In genomic region chrIV:6785151-6785550, ce11 we compare ENCODE assay signal across 7 worm cellular contexts.
TF ChIP-seq lines count a peak whose summit lies in the region.

dyci-1 (minus strand) TSS chrIV:6785272.

TF ChIP-seq in whole organism, L1 larva, 84 proteins besides CTCF, POLR2A, EP300 and RAD21 (continues in another document):
- peak; percentile 29 for TF ChIP-seq nhr-237 (tag; optimal IDR thresholded peaks at IDR 0.05; lab: Kevin White, UChicago)
- peak; percentile 74 for TF ChIP-seq nhr-77 (tag; optimal IDR thresholded peaks at IDR 0.05; lab: Kevin White, UChicago)
- TF ChIP-seq ama-1 (optimal IDR thresholded peaks at IDR 0.05; lab: Kevin White, UChicago), result no peak
- TF ChIP-seq irx-1 (tag; optimal IDR thresholded peaks at IDR 0.05; lab: Kevin White, UChicago), result no peak
- TF ChIP-seq efl-1 (optimal IDR thresholded peaks at IDR 0.05; lab: Kevin White, UChicago), result peak; percentile 14 to 34
- TF ChIP-seq efl-1 (GFP tag; optimal IDR thresholded peaks at IDR 0.05 in 1 of 2; lab: Kevin White, UChicago), result peak in 1 of 2 experiments; percentile 41
- peak; percentile 46 for TF ChIP-seq nhr-20 (tag; optimal IDR thresholded peaks at IDR 0.05; lab: Kevin White, UChicago)
- TF ChIP-seq xbp-1 (tag; optimal IDR thresholded peaks at IDR 0.05; lab: Kevin White, UChicago), result no peak
- peak; percentile 72 for TF ChIP-seq lin-14 (GFP tag; optimal IDR thresholded peaks at IDR 0.05; lab: Kevin White, UChicago)
- TF ChIP-seq pax-3 (tag; optimal IDR thresholded peaks at IDR 0.05; lab: Kevin White, UChicago), result no peak
- peak; percentile 52 for TF ChIP-seq snu-23 (GFP tag; optimal IDR thresholded peaks at IDR 0.05; lab: Kevin White, UChicago)
- TF ChIP-seq unc-62 (GFP tag; optimal IDR thresholded peaks at IDR 0.05; lab: Kevin White, UChicago), result no peak
- TF ChIP-seq nhr-71 (tag; optimal IDR thresholded peaks at IDR 0.05; lab: Kevin White, UChicago), result peak; percentile 17

TF ChIP-seq in whole organism, L2 larva, 48 proteins besides CTCF, POLR2A, EP300 and RAD21:
- TF ChIP-seq F13H6.1 (tag; optimal IDR thresholded peaks at IDR 0.05; lab: Kevin White, UChicago) (peak; percentile 71), C34F6.9 (tag; optimal IDR thresholded peaks at IDR 0.05; lab: Kevin White, UChicago) (peak; percentile 2), fos-1 (tag; optimal IDR thresholded peaks at IDR 0.05; lab: Kevin White, UChicago) (peak; percentile 27), nhr-129 (tag; optimal IDR thresholded peaks at IDR 0.05; lab: Kevin White, UChicago) (peak; percentile 70), nhr-6 (tag; optimal IDR thresholded peaks at IDR 0.05; lab: Kevin White, UChicago) (no peak), sma-9 (GFP tag; optimal IDR thresholded peaks at IDR 0.05; lab: Kevin White, UChicago) (peak; percentile 7), sma-9 (tag; optimal IDR thresholded peaks at IDR 0.05; lab: Kevin White, UChicago) (no peak), crh-2 (tag; optimal IDR thresholded peaks at IDR 0.05; lab: Kevin White, UChicago) (no peak)

TF ChIP-seq in whole organism, L3 larva, 47 proteins besides CTCF, POLR2A, EP300 and RAD21:
- TF ChIP-seq nfya-1 (tag; optimal IDR thresholded peaks at IDR 0.05; lab: Kevin White, UChicago; ENCODE audit: insufficient read depth) (peak; percentile 32), pha-4 (tag; optimal IDR thresholded peaks at IDR 0.05; lab: Kevin White, UChicago) (peak; percentile 87), eor-1 (tag; optimal IDR thresholded peaks at IDR 0.05; lab: Kevin White, UChicago) (no peak), ceh-28 (tag; optimal IDR thresholded peaks at IDR 0.05; lab: Kevin White, UChicago) (peak; percentile 17), snpc-4 (tag; optimal IDR thresholded peaks at IDR 0.05; lab: Kevin White, UChicago) (peak; percentile 13), jun-1 (tag; optimal IDR thresholded peaks at IDR 0.05; lab: Kevin White, UChicago) (no peak), nhr-25 (tag; optimal IDR thresholded peaks at IDR 0.05; lab: Kevin White, UChicago) (peak; percentile 30), ceh-9 (tag; optimal IDR thresholded peaks at IDR 0.05; lab: Kevin White, UChicago) (no peak), lin-15B (tag; optimal IDR thresholded peaks at IDR 0.05; lab: Kevin White, UChicago) (peak; percentile 30), elt-2 (tag; optimal IDR thresholded peaks at IDR 0.05; lab: Kevin White, UChicago) (peak; percentile 22), fos-1 (tag; optimal IDR thresholded peaks at IDR 0.05; lab: Kevin White, UChicago) (no peak), ztf-4 (tag; optimal IDR thresholded peaks at IDR 0.05; lab: Kevin White, UChicago) (no peak)

TF ChIP-seq in whole organism, L4 larva, 104 proteins besides CTCF, POLR2A, EP300 and RAD21 (continues in another document):
- TF ChIP-seq lin-1 (GFP tag; IDR thresholded peaks at IDR 0.05; lab: Robert Waterston, UW) (no peak), attf-4 (tag; optimal IDR thresholded peaks at IDR 0.05; lab: Kevin White, UChicago) (no peak), nhr-11 (tag; optimal IDR thresholded peaks at IDR 0.05; lab: Kevin White, UChicago) (peak; percentile 4), dve-1 (tag; optimal IDR thresholded peaks at IDR 0.05; lab: Kevin White, UChicago; ENCODE audit: insufficient read depth) (peak; percentile 61), mdt-29 (GFP tag; IDR thresholded peaks at IDR 0.05; lab: Robert Waterston, UW) (no peak), nhr-28 (tag; optimal IDR thresholded peaks at IDR 0.05; lab: Kevin White, UChicago) (peak; percentile 50), mep-1 (tag; optimal IDR thresholded peaks at IDR 0.05; lab: Kevin White, UChicago) (peak; percentile 39), lin-38 (GFP tag; IDR thresholded peaks at IDR 0.05; lab: Robert Waterston, UW) (peak; percentile 27; the same call in 1 of the 2 replicates), mes-2 (tag; optimal IDR thresholded peaks at IDR 0.05; lab: Kevin White, UChicago; ENCODE audit: poor library complexity, severe bottlenecking) (peak; percentile 38), aha-1 (tag; lab: Kevin White, UChicago) (peak; percentile 16), mdl-1 (tag; optimal IDR thresholded peaks at IDR 0.05; lab: Kevin White, UChicago) (no peak), ama-1 (optimal IDR thresholded peaks at IDR 0.05; lab: Kevin White, UChicago) (no peak), zfp-2 (tag; optimal IDR thresholded peaks at IDR 0.05; lab: Kevin White, UChicago) (no peak), hmg-1.1 (GFP tag; IDR thresholded peaks at IDR 0.05; lab: Robert Waterston, UW) (peak; percentile 36; the same call in 1 of the 2 replicates), hlh-11 (tag; optimal IDR thresholded peaks at IDR 0.05; lab: Kevin White, UChicago) (peak; percentile 59)

TF ChIP-seq in whole organism, late embryonic, 69 proteins besides CTCF, POLR2A, EP300 and RAD21:
- TF ChIP-seq ceh-2 (tag; optimal IDR thresholded peaks at IDR 0.05; lab: Kevin White, UChicago) (no peak), pag-3 (tag; optimal IDR thresholded peaks at IDR 0.05; lab: Kevin White, UChicago; ENCODE audit: borderline replicate concordance) (no peak), ceh-22 (tag; optimal IDR thresholded peaks at IDR 0.05; lab: Kevin White, UChicago) (peak; percentile 2), tbx-2 (tag; optimal IDR thresholded peaks at IDR 0.05; lab: Kevin White, UChicago) (peak; percentile 47), dve-1 (tag; optimal IDR thresholded peaks at IDR 0.05; lab: Kevin White, UChicago) (no peak), zip-5 (tag; optimal IDR thresholded peaks at IDR 0.05; lab: Kevin White, UChicago) (no peak), ceh-31 (tag; optimal IDR thresholded peaks at IDR 0.05; lab: Kevin White, UChicago) (peak; percentile 1), ceh-18 (tag; optimal IDR thresholded peaks at IDR 0.05; lab: Kevin White, UChicago) (peak; percentile 32)

TF ChIP-seq in whole organism, mixed stage, embryonic, 35 proteins besides CTCF, POLR2A, EP300 and RAD21:
- TF ChIP-seq hlh-1 (tag; optimal IDR thresholded peaks at IDR 0.05; lab: Kevin White, UChicago) (peak; percentile 41), flh-1 (GFP tag; optimal IDR thresholded peaks at IDR 0.05; lab: Kevin White, UChicago) (no peak), ceh-43 (GFP tag; optimal IDR thresholded peaks at IDR 0.05; lab: Kevin White, UChicago) (no peak), unc-120 (tag; optimal IDR thresholded peaks at IDR 0.05; lab: Kevin White, UChicago; ENCODE audit: poor library complexity, severe bottlenecking) (peak; percentile 77), drap-1 (GFP tag; optimal IDR thresholded peaks at IDR 0.05; lab: Kevin White, UChicago) (no peak), ham-2 (GFP tag; optimal IDR thresholded peaks at IDR 0.05; lab: Kevin White, UChicago) (peak; percentile 91), sptf-1 (tag; optimal IDR thresholded peaks at IDR 0.05; lab: Kevin White, UChicago) (no peak), pha-4 (tag; optimal IDR thresholded peaks at IDR 0.05; lab: Kevin White, UChicago) (peak; percentile 38)

TF ChIP-seq in whole organism, young adult, 124 proteins besides CTCF, POLR2A, EP300 and RAD21:
- TF ChIP-seq madf-6 (GFP tag; IDR thresholded peaks at IDR 0.05; lab: Robert Waterston, UW) (0 out of 2 replicates have a peak, but pooled peaks have one; percentile 18), pbrm-1 (GFP tag; IDR thresholded peaks at IDR 0.05; lab: Robert Waterston, UW) (0 out of 2 replicates have a peak, but pooled peaks have one; percentile 11), mcd-1 (GFP tag; IDR thresholded peaks at IDR 0.05; lab: Robert Waterston, UW) (peak; percentile 47; the same call in 1 of the 2 replicates), attf-5 (GFP tag; optimal IDR thresholded peaks at IDR 0.05; lab: Kevin White, UChicago) (peak; percentile 7), hmg-1.2 (GFP tag; IDR thresholded peaks at IDR 0.05; lab: Robert Waterston, UW) (peak; percentile 62; the same call in 1 of the 2 replicates), nfyb-1 (GFP tag; IDR thresholded peaks at IDR 0.05; lab: Robert Waterston, UW) (peak; percentile 36; the same call in 1 of the 2 replicates), nhr-80 (tag; optimal IDR thresholded peaks at IDR 0.05; lab: Kevin White, UChicago) (peak; percentile 27), ceh-100 (GFP tag; IDR thresholded peaks at IDR 0.05; lab: Robert Waterston, UW) (no peak), F37B4.10 (GFP tag; IDR thresholded peaks at IDR 0.05; lab: Robert Waterston, UW) (no peak), ZK185.1 (tag; optimal IDR thresholded peaks at IDR 0.05; lab: Kevin White, UChicago; ENCODE audit: poor library complexity, severe bottlenecking) (peak; percentile 3)
TF ChIP-seq in whole organism, young adult: peak in this region for 8.
